Fruit fly (Drosophila melanogaster): ENCODE results near the gene Fur1.

The Fur1 gene

dm6 chr3R:25462642-25463317 lies 10.1 kb downstream of the Fur1 start (continued):
- TF ChIP-seq az2 (GFP tag; optimal IDR thresholded peaks at IDR 0.05) = no peak
- no peak for TF ChIP-seq tin (GFP tag; optimal IDR thresholded peaks at IDR 0.05)
- TF ChIP-seq Dip2 (GFP tag; IDR thresholded peaks at IDR 0.05) = no peak
- no peak for TF ChIP-seq CG2116 (GFP tag; optimal IDR thresholded peaks at IDR 0.05)
- TF ChIP-seq insv (GFP tag; optimal IDR thresholded peaks at IDR 0.05) = no peak
- TF ChIP-seq wor (GFP tag; IDR thresholded peaks at IDR 0.05) = no peak
- peak in 1 of 2 experiments; percentile 50 for TF ChIP-seq Hr51 (GFP tag; optimal IDR thresholded peaks at IDR 0.05)
- no peak for TF ChIP-seq Dp (GFP tag; optimal IDR thresholded peaks at IDR 0.05)
- TF ChIP-seq ci (GFP tag; IDR thresholded peaks at IDR 0.05) = no peak
- no peak for TF ChIP-seq Dfd (GFP tag; optimal IDR thresholded peaks at IDR 0.05)
- TF ChIP-seq tgo (GFP tag; IDR thresholded peaks at IDR 0.05) = peak; percentile 63; the same call in 2 of the 3 replicates
- TF ChIP-seq Pdp1 (GFP tag; optimal IDR thresholded peaks at IDR 0.05) = no peak
- peak; percentile 1 for TF ChIP-seq lilli (GFP tag; optimal IDR thresholded peaks at IDR 0.05)
- peak; percentile 30 for TF ChIP-seq D19B (GFP tag; optimal IDR thresholded peaks at IDR 0.05)
- TF ChIP-seq CG14050 (GFP tag; IDR thresholded peaks at IDR 0.05) = no peak
- peak; percentile 55 for TF ChIP-seq CG12104 (GFP tag; optimal IDR thresholded peaks at IDR 0.05)
- TF ChIP-seq CG12299 (tag; optimal IDR thresholded peaks at IDR 0.05) = no peak
- no peak for TF ChIP-seq maf-S (GFP tag; optimal IDR thresholded peaks at IDR 0.05)
- no peak for TF ChIP-seq Usf (GFP tag; optimal IDR thresholded peaks at IDR 0.05)
- TF ChIP-seq CG11247 (GFP tag; IDR thresholded peaks at IDR 0.05) = no peak
- no peak; the same call in 1 of the 2 replicates for TF ChIP-seq klu (GFP tag; IDR thresholded peaks at IDR 0.05)
- TF ChIP-seq BtbVII (GFP tag; optimal IDR thresholded peaks at IDR 0.05) = no peak
- TF ChIP-seq dan (GFP tag; IDR thresholded peaks at IDR 0.05) = no peak
- TF ChIP-seq CG5180 (GFP tag; optimal IDR thresholded peaks at IDR 0.05) = no peak
- TF ChIP-seq ind (GFP tag; optimal IDR thresholded peaks at IDR 0.05) = peak; percentile 24
- no peak for TF ChIP-seq tna (GFP tag; IDR thresholded peaks at IDR 0.05; ENCODE audit: partially characterized antibody)
- TF ChIP-seq Mes4 (GFP tag; optimal IDR thresholded peaks at IDR 0.05) = no peak
- no peak; the same call in 1 of the 2 replicates for TF ChIP-seq HLH3B (GFP tag; IDR thresholded peaks at IDR 0.05)
- TF ChIP-seq CG30020 (tag; optimal IDR thresholded peaks at IDR 0.05) = no peak
- TF ChIP-seq luna (GFP tag; optimal IDR thresholded peaks at IDR 0.05) = no peak
- no peak for TF ChIP-seq Doc3 (GFP tag; IDR thresholded peaks at IDR 0.05; ENCODE audit: partially characterized antibody)
- TF ChIP-seq CG13624 (GFP tag; optimal IDR thresholded peaks at IDR 0.05) = no peak
- TF ChIP-seq wek (GFP tag; optimal IDR thresholded peaks at IDR 0.05) = no peak
- TF ChIP-seq Hr39 (optimal IDR thresholded peaks at IDR 0.05) = no peak
- no peak for TF ChIP-seq Six4 (GFP tag; optimal IDR thresholded peaks at IDR 0.05)
- TF ChIP-seq ase (GFP tag; IDR thresholded peaks at IDR 0.05) = no peak
- TF ChIP-seq so (GFP tag; IDR thresholded peaks at IDR 0.05) = no peak
- TF ChIP-seq CG10543 (GFP tag; optimal IDR thresholded peaks at IDR 0.05) = no peak
- TF ChIP-seq zfh2 (GFP tag; optimal IDR thresholded peaks at IDR 0.05) = no peak
- no peak for TF ChIP-seq CG17186 (GFP tag; optimal IDR thresholded peaks at IDR 0.05)
- no peak for TF ChIP-seq CG31388 (GFP tag; optimal IDR thresholded peaks at IDR 0.05)
- TF ChIP-seq shn (GFP tag; optimal IDR thresholded peaks at IDR 0.05) = no peak
- peak; percentile 33 for TF ChIP-seq fd3F (GFP tag; optimal IDR thresholded peaks at IDR 0.05)
- TF ChIP-seq CoRest (tag; optimal IDR thresholded peaks at IDR 0.05) = peak; percentile 41
- TF ChIP-seq bbx (GFP tag; IDR thresholded peaks at IDR 0.05; ENCODE audit: partially characterized antibody) = no peak
- TF ChIP-seq Asciz (GFP tag; optimal IDR thresholded peaks at IDR 0.05) = peak; percentile 46
- no peak for TF ChIP-seq ssp (GFP tag; IDR thresholded peaks at IDR 0.05)
- TF ChIP-seq row (GFP tag; IDR thresholded peaks at IDR 0.05) = peak; percentile 73
- peak; percentile 43 for TF ChIP-seq E2f1 (GFP tag; IDR thresholded peaks at IDR 0.05)
- TF ChIP-seq CG13424 (tag; optimal IDR thresholded peaks at IDR 0.05) = peak; percentile 48
- no peak for TF ChIP-seq ham (GFP tag; IDR thresholded peaks at IDR 0.05)
